Worm (Caenorhabditis elegans): ENCODE results near the gene asm-1.

ce11 chrII:6888661-6889579, 21.0 kb upstream of the asm-1 start:
- no peak for TF ChIP-seq zfh-2 (GFP tag; conservative IDR thresholded peaks at IDR 0.05)
- no peak for TF ChIP-seq F49E8.2 (tag; optimal IDR thresholded peaks at IDR 0.05; ENCODE audit: insufficient read depth)
- no peak for TF ChIP-seq repo-1 (tag; optimal IDR thresholded peaks at IDR 0.05)
- no peak for TF ChIP-seq attf-5 (GFP tag; optimal IDR thresholded peaks at IDR 0.05)
- TF ChIP-seq sea-2 (GFP tag; IDR thresholded peaks at IDR 0.05): no peak
- no peak for TF ChIP-seq madf-8 (GFP tag; conservative IDR thresholded peaks at IDR 0.05)
- TF ChIP-seq unc-62 (GFP tag; optimal IDR thresholded peaks at IDR 0.05): no peak
- no peak for TF ChIP-seq nfyb-1 (GFP tag; IDR thresholded peaks at IDR 0.05)
- TF ChIP-seq nfya-1 (tag; optimal IDR thresholded peaks at IDR 0.05; ENCODE audit: borderline replicate concordance, insufficient read depth): no peak
- TF ChIP-seq snpc-1.1 (tag; optimal IDR thresholded peaks at IDR 0.05; ENCODE audit: insufficient read depth): no peak
- TF ChIP-seq snpc-4 (GFP tag; optimal IDR thresholded peaks at IDR 0.05): no peak
- no peak for TF ChIP-seq snpc-4 (tag; optimal IDR thresholded peaks at IDR 0.05)
- TF ChIP-seq hlh-12 (tag; optimal IDR thresholded peaks at IDR 0.05): no peak

Data from whole organism, young adult.